Worm (Caenorhabditis elegans): Measurements from ENCODE around the gene B0280.11.

ce11 chrIII:7152569-7152968 lies 14.5 kb upstream of the B0280.11 start:
- TF ChIP-seq nhr-2 (tag; optimal IDR thresholded peaks at IDR 0.05) (no peak), snpc-4 (tag; optimal IDR thresholded peaks at IDR 0.05) (no peak), nhr-237 (tag; optimal IDR thresholded peaks at IDR 0.05) (no peak), lsy-2 (tag; optimal IDR thresholded peaks at IDR 0.05) (no peak), zip-8 (tag; optimal IDR thresholded peaks at IDR 0.05) (no peak), unc-39 (tag; optimal IDR thresholded peaks at IDR 0.05) (no peak), ham-2 (GFP tag; optimal IDR thresholded peaks at IDR 0.05) (no peak), blmp-1 (tag; optimal IDR thresholded peaks at IDR 0.05) (no peak), lin-13 (tag; optimal IDR thresholded peaks at IDR 0.05) (no peak), bed-3 (GFP tag; optimal IDR thresholded peaks at IDR 0.05) (no peak)
